Worm (Caenorhabditis elegans): ENCODE measurements around the gene C44B7.11.

ce11 chrII:6891838-6892237, 5.5 kb downstream of the C44B7.11 start:
- TF ChIP-seq ceh-82 (tag; optimal IDR thresholded peaks at IDR 0.05) (no peak), lin-13 (GFP tag; optimal IDR thresholded peaks at IDR 0.05) (no peak), elt-3 (tag; optimal IDR thresholded peaks at IDR 0.05) (no peak), nhr-237 (tag; optimal IDR thresholded peaks at IDR 0.05) (no peak), nhr-25 (tag; optimal IDR thresholded peaks at IDR 0.05) (peak; percentile 36), nhr-6 (tag; optimal IDR thresholded peaks at IDR 0.05) (peak; percentile 47)
